Fruit fly (Drosophila melanogaster) whole organism: Measurements from ENCODE around the gene Top2.
A peak's percentile ranks its signal among the peaks of the same experiment; 100 is the strongest.

Experiments used
- CG8478 ChIP-seq: fragments of >200 bp; optimal IDR thresholded peaks from 2 replicates; lab custom pipeline; 2018; ENCODE audit warnings: inconsistent platforms
- Dll ChIP-seq: fragments of >200 bp; optimal IDR thresholded peaks from 2 replicates; lab custom pipeline; 2017
- EcR ChIP-seq, 2 experiments: fragments of >200 bp; optimal IDR thresholded peaks; 2 replicates each; lab custom pipeline; 2017; ENCODE audit warnings: missing biosample characterization in 2 of 2, missing genetic modification characterization in 2 of 2, missing genetic modification reagents in 2 of 2
- pan ChIP-seq: fragments of >200 bp; optimal IDR thresholded peaks from 2 replicates; lab custom pipeline; 2017
- psq ChIP-seq: fragments of >200 bp; optimal IDR thresholded peaks from 2 replicates; lab custom pipeline; 2017
- usp ChIP-seq: fragments of >200 bp; optimal IDR thresholded peaks from 2 replicates; lab custom pipeline; 2017; ENCODE audit warnings: missing biosample characterization, missing genetic modification characterization, mixed read lengths

Top2 gene

dm6 chr2L:19429731-19430130 lies 23.6 kb downstream of the Top2 start:
- TF ChIP-seq psq (lab: Kevin White, UChicago) (no peak), EcR (GFP tag; optimal IDR thresholded peaks at IDR 0.05; lab: Kevin White, UChicago) (no peak), pan (lab: Kevin White, UChicago) (no peak), usp (GFP tag; lab: Kevin White, UChicago) (no peak), CG8478 (lab: Kevin White, UChicago) (no peak), Dll (lab: Kevin White, UChicago) (no peak)

DNA sequence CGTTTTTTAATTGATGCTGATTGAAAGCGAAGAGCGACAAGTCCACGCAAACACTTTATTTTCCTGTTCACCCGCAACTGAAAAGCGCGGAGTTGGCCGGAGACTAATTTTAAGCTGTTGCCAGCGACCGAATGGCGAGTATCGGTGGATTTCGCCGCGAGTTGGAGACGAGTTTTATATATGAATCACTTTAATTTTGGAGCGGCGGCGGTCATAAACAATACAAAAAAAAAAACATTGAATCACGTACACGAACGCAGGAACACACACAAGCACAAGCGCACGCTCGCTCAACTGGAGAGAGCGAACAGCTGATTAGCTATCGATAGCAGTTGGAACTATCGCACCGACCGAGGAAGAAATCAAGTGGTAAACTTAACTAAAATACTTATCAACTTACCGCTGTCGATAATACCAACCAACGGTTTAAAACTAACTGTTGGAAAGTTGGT lies 26.9 kb downstream of the Top2 start, which contains the start of gene Pax:
Gene Pax, minus strand, starts transcription at position 267 of the 452 bp plus-strand sequence.
- no peak for TF ChIP-seq EcR (GFP tag; optimal IDR thresholded peaks at IDR 0.05; lab: Kevin White, UChicago)
- TF ChIP-seq usp (GFP tag; lab: Kevin White, UChicago): no peak
- no peak for TF ChIP-seq pan (lab: Kevin White, UChicago)
- no peak for TF ChIP-seq psq (lab: Kevin White, UChicago)
- no peak for TF ChIP-seq CG8478 (lab: Kevin White, UChicago)
- peak; percentile 3 for TF ChIP-seq Dll (lab: Kevin White, UChicago)

DNA sequence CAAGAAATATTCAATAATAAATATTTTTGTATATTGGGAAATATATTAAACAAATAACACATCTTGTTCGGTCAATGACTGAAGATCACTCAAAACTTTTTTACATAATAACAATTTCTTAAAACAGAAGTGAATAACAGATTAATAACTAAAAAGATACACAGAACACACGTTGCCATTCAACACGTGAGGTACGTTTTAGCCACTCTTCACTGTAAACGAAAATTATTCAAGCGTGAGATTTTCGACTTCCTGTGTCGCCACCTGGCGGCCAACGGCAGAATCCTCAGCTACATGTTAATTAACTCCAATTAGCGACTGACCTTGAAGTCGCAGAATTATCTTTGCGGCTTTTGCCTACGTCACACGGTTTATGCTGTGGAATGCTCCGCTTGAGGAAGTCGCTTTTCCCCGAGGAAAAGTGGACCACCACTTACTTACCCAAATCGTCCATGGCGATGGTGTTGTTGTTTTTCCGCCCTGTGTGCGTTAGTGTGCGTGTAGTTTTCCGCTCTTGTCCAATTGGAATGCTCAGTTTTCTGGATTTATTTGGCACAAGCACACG lies 27.4 kb downstream of the Top2 start:
- peak; percentile 53 for TF ChIP-seq pan (lab: Kevin White, UChicago)
- no peak for TF ChIP-seq EcR (GFP tag; optimal IDR thresholded peaks at IDR 0.05; lab: Kevin White, UChicago)

dm6 chr2L:19425105-19425504 lies 28.2 kb downstream of the Top2 start:
- TF ChIP-seq psq (lab: Kevin White, UChicago) (no peak), pan (lab: Kevin White, UChicago) (no peak), EcR (GFP tag; optimal IDR thresholded peaks at IDR 0.05; lab: Kevin White, UChicago) (no peak), Dll (lab: Kevin White, UChicago) (no peak), usp (GFP tag; lab: Kevin White, UChicago) (no peak), CG8478 (lab: Kevin White, UChicago) (no peak)

DNA sequence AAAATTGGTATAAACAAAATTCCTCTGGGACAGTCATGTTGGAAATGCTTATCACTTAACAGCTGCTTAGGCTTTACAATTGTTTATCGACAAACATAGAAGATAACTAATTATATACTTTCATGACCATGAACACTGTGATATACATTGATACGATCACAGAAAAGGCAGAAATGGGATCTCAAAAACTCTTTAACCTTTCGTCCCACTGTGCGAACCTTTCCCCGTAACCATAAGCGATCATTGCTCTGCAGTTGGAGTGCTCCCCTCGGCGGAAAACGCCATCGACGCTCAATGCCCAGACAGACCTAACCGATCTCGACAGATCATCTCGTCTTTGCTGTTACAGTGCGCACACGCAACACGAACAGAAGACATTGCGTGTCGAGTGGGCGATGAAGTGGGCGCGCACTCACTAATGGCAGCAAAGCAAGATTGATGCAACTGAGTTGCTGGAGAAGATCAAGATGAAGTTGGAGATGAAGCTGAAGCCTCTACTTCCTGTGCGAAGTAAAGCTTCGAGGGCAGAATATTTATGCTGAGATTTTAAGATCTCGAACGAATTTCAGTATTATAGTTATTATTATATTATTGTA lies 28.9 kb downstream of the Top2 start:
- TF ChIP-seq CG8478 (lab: Kevin White, UChicago) (no peak), psq (lab: Kevin White, UChicago) (no peak), EcR (GFP tag; optimal IDR thresholded peaks at IDR 0.05; lab: Kevin White, UChicago) (no peak), pan (lab: Kevin White, UChicago) (no peak), usp (GFP tag; lab: Kevin White, UChicago) (no peak), Dll (lab: Kevin White, UChicago) (no peak)

- TF ChIP-seq usp (GFP tag; lab: Kevin White, UChicago): no peak
- TF ChIP-seq Dll (lab: Kevin White, UChicago): no peak
- no peak for TF ChIP-seq pan (lab: Kevin White, UChicago)
- TF ChIP-seq psq (lab: Kevin White, UChicago): no peak
- no peak for TF ChIP-seq CG8478 (lab: Kevin White, UChicago)
Observed at dm6 chr2L:19423467-19424122, 29.7 kb downstream of the Top2 start, which contains the start of the genes Alp12 and CG13085. Alp12 (plus strand) TSS chr2L:19424050. CG13085 (plus strand) TSS chr2L:19424050.

DNA sequence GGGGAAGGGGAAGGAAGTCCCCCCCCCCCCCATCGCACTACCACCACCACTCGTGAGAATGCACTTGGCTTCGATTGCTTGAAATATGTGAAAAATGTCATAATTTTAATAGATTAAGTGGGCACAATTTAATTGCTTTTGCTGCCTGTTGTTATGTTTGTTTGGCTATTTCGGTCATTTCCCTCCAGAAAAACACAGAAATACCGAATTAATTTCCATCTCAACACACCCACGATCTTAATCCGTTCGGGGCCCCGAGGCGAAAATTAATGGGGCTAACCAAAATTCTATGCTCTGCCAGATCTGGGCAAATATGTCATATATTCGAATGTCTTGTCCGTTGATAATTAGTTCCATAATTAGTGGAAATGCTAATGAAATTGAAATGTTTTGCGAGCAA lies 30.6 kb downstream of the Top2 start:
- no peak for TF ChIP-seq CG8478 (lab: Kevin White, UChicago)
- TF ChIP-seq pan (lab: Kevin White, UChicago): no peak
- TF ChIP-seq usp (GFP tag; lab: Kevin White, UChicago): no peak
- TF ChIP-seq EcR (GFP tag; optimal IDR thresholded peaks at IDR 0.05; lab: Kevin White, UChicago): no peak
- TF ChIP-seq Dll (lab: Kevin White, UChicago): no peak
- no peak for TF ChIP-seq psq (lab: Kevin White, UChicago)

dm6 chr2L:19421573-19421972 lies 31.7 kb downstream of the Top2 start:
- no peak for TF ChIP-seq psq (lab: Kevin White, UChicago)
- TF ChIP-seq CG8478 (lab: Kevin White, UChicago): no peak
- TF ChIP-seq EcR (GFP tag; optimal IDR thresholded peaks at IDR 0.05; lab: Kevin White, UChicago): no peak
- no peak for TF ChIP-seq usp (GFP tag; lab: Kevin White, UChicago)
- no peak for TF ChIP-seq pan (lab: Kevin White, UChicago)
- no peak for TF ChIP-seq Dll (lab: Kevin White, UChicago)

DNA sequence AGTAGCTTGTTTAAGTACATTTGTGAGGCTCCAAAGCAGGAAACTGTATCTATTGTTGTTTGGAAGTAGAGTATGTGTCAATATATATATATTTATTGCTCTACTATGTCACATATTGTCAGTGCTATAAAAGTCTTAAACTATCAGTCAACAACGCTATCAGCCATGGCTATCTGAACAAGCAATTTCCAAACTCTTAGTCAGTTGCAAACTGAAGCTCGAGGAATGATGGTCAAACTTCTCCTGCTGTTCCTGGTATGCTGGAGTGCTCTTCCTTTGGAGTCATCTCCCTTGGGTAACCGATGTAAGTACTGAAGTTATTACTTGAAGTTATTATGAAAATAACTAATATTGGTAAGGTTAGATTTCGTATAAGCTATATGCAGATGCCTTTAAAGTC lies 34.4 kb downstream of the Top2 start, which contains the start of gene lectin-37Db:
Gene lectin-37Db, plus strand, starts transcription at position 204 of the 400 bp plus-strand sequence.
- TF ChIP-seq EcR (GFP tag; optimal IDR thresholded peaks at IDR 0.05; lab: Kevin White, UChicago) (no peak), CG8478 (lab: Kevin White, UChicago) (no peak), usp (GFP tag; lab: Kevin White, UChicago) (no peak), psq (lab: Kevin White, UChicago) (no peak), Dll (lab: Kevin White, UChicago) (no peak), pan (lab: Kevin White, UChicago) (no peak)

DNA sequence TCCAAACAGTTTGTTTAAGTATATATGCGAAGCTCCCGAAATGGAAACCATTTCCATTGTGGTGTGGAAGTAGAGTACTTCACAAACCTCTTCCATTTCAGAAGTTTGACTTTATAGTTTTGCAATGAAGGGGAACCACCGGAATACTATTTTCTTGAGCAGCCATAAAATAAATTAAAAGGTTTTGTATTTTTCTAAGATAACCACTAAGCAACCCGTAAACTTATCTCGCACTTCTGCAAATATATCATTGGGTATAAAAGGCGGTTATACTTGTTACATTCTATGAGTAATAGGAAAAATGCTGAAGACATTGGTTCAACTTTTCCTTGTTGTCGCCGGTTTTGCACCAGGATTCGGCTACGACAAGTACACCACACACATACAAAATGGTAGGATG lies 35.3 kb downstream of the Top2 start, which contains the start of gene lectin-37Da:
Gene lectin-37Da, plus strand, starts transcription at position 301 of the 400 bp plus-strand sequence.
- TF ChIP-seq EcR (GFP tag; optimal IDR thresholded peaks at IDR 0.05; lab: Kevin White, UChicago): no peak
- TF ChIP-seq pan (lab: Kevin White, UChicago): no peak
- no peak for TF ChIP-seq Dll (lab: Kevin White, UChicago)
